Fruit fly (Drosophila melanogaster): ENCODE results near the gene cv.
A peak's percentile ranks its signal among the peaks of the same experiment; 100 is the strongest.

The cv gene

dm6 chrX:5679079-5679932 is 10.5 kb upstream of the cv start (continued):
- no peak for TF ChIP-seq sima (GFP tag; optimal IDR thresholded peaks at IDR 0.05)
- TF ChIP-seq Nf-YA (GFP tag; IDR thresholded peaks at IDR 0.05), result no peak
- no peak for TF ChIP-seq rib (GFP tag; IDR thresholded peaks at IDR 0.05)
- TF ChIP-seq NK7.1 (GFP tag; optimal IDR thresholded peaks at IDR 0.05), result no peak
- TF ChIP-seq hb (GFP tag; IDR thresholded peaks at IDR 0.05; ENCODE audit: partially characterized antibody), result no peak
- no peak for TF ChIP-seq CG12104 (GFP tag; optimal IDR thresholded peaks at IDR 0.05)
- TF ChIP-seq CG34376 (GFP tag; optimal IDR thresholded peaks at IDR 0.05), result no peak
- peak; percentile 41; the same call in 1 of the 3 replicates for TF ChIP-seq croc (GFP tag; conservative IDR thresholded peaks at IDR 0.05)
- TF ChIP-seq CG6175 (GFP tag; IDR thresholded peaks at IDR 0.05), result no peak
- TF ChIP-seq da (GFP tag; optimal IDR thresholded peaks at IDR 0.05), result peak; percentile 8
- TF ChIP-seq CG17328 (GFP tag; IDR thresholded peaks at IDR 0.05), result peak; percentile 49; the same call in 1 of the 2 replicates
- no peak for TF ChIP-seq HmgZ (tag; optimal IDR thresholded peaks at IDR 0.05)
- TF ChIP-seq Fer2 (tag; optimal IDR thresholded peaks at IDR 0.05), result no peak
- TF ChIP-seq Dref (GFP tag; IDR thresholded peaks at IDR 0.05), result no peak
- TF ChIP-seq CG1603 (tag; optimal IDR thresholded peaks at IDR 0.05), result peak; percentile 58
- no peak for TF ChIP-seq BEAF-32 (GFP tag; optimal IDR thresholded peaks at IDR 0.05)
- TF ChIP-seq tgo (GFP tag; IDR thresholded peaks at IDR 0.05), result no peak
- peak; percentile 70 for TF ChIP-seq CG14710 (tag; optimal IDR thresholded peaks at IDR 0.05)
- TF ChIP-seq Atf3 (GFP tag; optimal IDR thresholded peaks at IDR 0.05), result peak; percentile 29
- TF ChIP-seq tup (GFP tag; optimal IDR thresholded peaks at IDR 0.05), result no peak
- no peak for TF ChIP-seq CG10147 (GFP tag; optimal IDR thresholded peaks at IDR 0.05)
- peak; percentile 17 for TF ChIP-seq PHDP (tag; optimal IDR thresholded peaks at IDR 0.05)
- TF ChIP-seq Meics (GFP tag; optimal IDR thresholded peaks at IDR 0.05), result no peak
- TF ChIP-seq CG7745 (tag; optimal IDR thresholded peaks at IDR 0.05), result no peak
- TF ChIP-seq otp (GFP tag; IDR thresholded peaks at IDR 0.05), result no peak
- peak; percentile 35 for TF ChIP-seq Atf-2 (GFP tag; optimal IDR thresholded peaks at IDR 0.05)
- TF ChIP-seq CG4424 (GFP tag; optimal IDR thresholded peaks at IDR 0.05), result peak; percentile 63
- no peak for TF ChIP-seq aop (GFP tag; IDR thresholded peaks at IDR 0.05)
- TF ChIP-seq CG13287 (GFP tag; IDR thresholded peaks at IDR 0.05; ENCODE audit: partially characterized antibody), result no peak
- TF ChIP-seq vfl (GFP tag; optimal IDR thresholded peaks at IDR 0.05), result no peak
- no peak for TF ChIP-seq Hr51 (GFP tag; optimal IDR thresholded peaks at IDR 0.05)
- no peak for TF ChIP-seq CG30020 (tag; optimal IDR thresholded peaks at IDR 0.05)
- TF ChIP-seq CG17359 (tag; optimal IDR thresholded peaks at IDR 0.05), result peak; percentile 54
- peak; percentile 88 for TF ChIP-seq sqz (GFP tag; optimal IDR thresholded peaks at IDR 0.05)
- no peak for TF ChIP-seq CG4282 (GFP tag; optimal IDR thresholded peaks at IDR 0.05)
- no peak for TF ChIP-seq lab (GFP tag; optimal IDR thresholded peaks at IDR 0.05)
- no peak for TF ChIP-seq stc (GFP tag; IDR thresholded peaks at IDR 0.05)
- no peak for TF ChIP-seq ssp (GFP tag; IDR thresholded peaks at IDR 0.05)
- no peak for TF ChIP-seq CG31224 (GFP tag; IDR thresholded peaks at IDR 0.05)
- TF ChIP-seq Opbp (GFP tag; IDR thresholded peaks at IDR 0.05; ENCODE audit: partially characterized antibody), result no peak
- peak; percentile 73 for TF ChIP-seq CG18262 (tag; optimal IDR thresholded peaks at IDR 0.05)
- no peak for TF ChIP-seq wdn (GFP tag; IDR thresholded peaks at IDR 0.05)
- TF ChIP-seq slp2 (GFP tag; optimal IDR thresholded peaks at IDR 0.05), result peak; percentile 27
- TF ChIP-seq dati (GFP tag; IDR thresholded peaks at IDR 0.05), result no peak
- no peak for TF ChIP-seq ab (GFP tag; optimal IDR thresholded peaks at IDR 0.05)
- peak; percentile 48 for TF ChIP-seq trem (tag; optimal IDR thresholded peaks at IDR 0.05)
- no peak for TF ChIP-seq p53 (GFP tag; optimal IDR thresholded peaks at IDR 0.05)
- TF ChIP-seq CG4404 (GFP tag; IDR thresholded peaks at IDR 0.05), result 0 out of 2 replicates have a peak, but pooled peaks have one; percentile 34
- no peak for TF ChIP-seq ham (GFP tag; IDR thresholded peaks at IDR 0.05)
- peak; percentile 45; the same call in 1 of the 2 replicates for TF ChIP-seq sim (GFP tag; IDR thresholded peaks at IDR 0.05)
